Fruit fly (Drosophila melanogaster) Kc167 (cell line): ENCODE measurements around the gene EAChm.

ENCODE experiments used
- Myc ChIP-seq: fragments of >200 bp; optimal IDR thresholded peaks from 2 replicates; lab custom pipeline; 2017; ENCODE audit warnings: missing external identifiers
- Sin3A ChIP-seq: fragments of >200 bp; optimal IDR thresholded peaks from 2 replicates; lab custom pipeline; 2018; ENCODE audit warnings: missing external identifiers
- h ChIP-seq: fragments of >200 bp; optimal IDR thresholded peaks from 3 replicates; lab custom pipeline; 2018; ENCODE audit warnings: missing external identifiers
- insv ChIP-seq: fragments of >200 bp; optimal IDR thresholded peaks from 3 replicates; lab custom pipeline; 2018; ENCODE audit warnings: missing external identifiers
- psq ChIP-seq: fragments of >200 bp; optimal IDR thresholded peaks from 2 replicates; lab custom pipeline; 2017; ENCODE audit warnings: missing external identifiers
- ttk ChIP-seq: sonication (Bioruptor generic); optimal IDR thresholded peaks from 2 replicates; lab custom pipeline; 2017; ENCODE audit warnings: missing external identifiers

Gene EAChm

DNA sequence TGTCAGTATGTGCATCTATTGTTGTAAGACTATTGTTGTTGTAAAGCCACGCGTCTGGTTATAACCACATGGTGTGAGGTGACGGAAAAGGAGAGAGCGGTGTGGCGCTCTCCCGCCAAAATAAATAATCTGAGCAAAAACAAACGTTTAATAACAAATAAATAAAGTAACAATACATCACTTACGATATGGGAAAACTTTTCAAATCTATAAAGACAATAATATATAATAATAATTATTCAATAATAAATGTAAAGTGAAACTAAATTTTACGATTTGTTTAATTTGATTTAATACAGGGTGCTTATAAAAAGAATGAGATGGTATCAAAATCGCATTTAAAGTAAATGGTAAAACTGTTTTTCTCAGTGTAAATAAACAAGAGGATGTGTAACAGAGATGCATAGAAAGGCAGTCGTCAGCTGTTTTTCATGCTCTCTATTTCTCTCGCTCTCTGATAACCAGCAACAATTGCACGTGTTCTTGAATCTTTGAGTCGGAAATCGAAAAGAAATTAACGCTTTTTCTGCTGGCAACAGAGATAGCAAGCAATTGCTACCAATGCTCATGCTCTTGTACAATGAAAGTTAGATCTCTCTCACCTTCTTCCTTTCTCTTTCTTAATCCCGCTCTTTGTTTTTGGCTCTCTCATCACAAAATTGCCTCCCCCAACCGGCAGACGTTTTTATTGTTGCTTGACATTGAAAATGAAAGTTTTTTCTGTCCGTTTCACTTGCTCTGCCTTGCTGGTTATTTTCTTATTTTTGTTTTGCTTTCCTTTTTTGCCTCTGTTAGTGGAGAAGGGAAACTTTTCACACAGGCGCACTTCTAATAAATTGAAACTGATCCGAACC lies 44.3 kb downstream of the EAChm start:
- no peak for TF ChIP-seq h (lab: Kevin White, UChicago)
- no peak for TF ChIP-seq ttk (lab: Kevin White, UChicago)
- TF ChIP-seq Myc (lab: Kevin White, UChicago): no peak
- no peak for TF ChIP-seq insv
- no peak for TF ChIP-seq Sin3A (lab: Kevin White, UChicago)
- TF ChIP-seq psq (lab: Kevin White, UChicago): no peak

DNA sequence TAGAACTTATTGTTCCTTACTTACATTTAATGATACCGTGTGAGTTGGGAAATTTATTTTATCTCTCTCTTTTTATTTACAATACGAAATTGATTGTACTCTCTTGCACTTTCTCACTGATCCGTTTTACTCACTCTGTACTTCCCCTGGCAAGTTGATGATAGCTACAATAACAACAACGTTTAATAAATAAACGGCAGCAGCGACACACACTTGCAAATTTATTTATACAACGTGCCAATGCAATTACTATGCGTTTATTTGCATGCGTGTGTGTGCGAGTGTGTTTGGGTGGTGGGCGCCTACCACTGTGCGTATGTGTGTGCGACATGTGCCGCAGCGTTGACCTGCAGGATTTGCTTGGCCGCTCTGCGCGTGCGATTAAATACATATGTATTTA lies 45.0 kb downstream of the EAChm start:
- TF ChIP-seq Sin3A (lab: Kevin White, UChicago) (no peak), psq (lab: Kevin White, UChicago) (no peak), ttk (lab: Kevin White, UChicago) (no peak), insv (no peak), h (lab: Kevin White, UChicago) (no peak), Myc (lab: Kevin White, UChicago) (no peak)

DNA sequence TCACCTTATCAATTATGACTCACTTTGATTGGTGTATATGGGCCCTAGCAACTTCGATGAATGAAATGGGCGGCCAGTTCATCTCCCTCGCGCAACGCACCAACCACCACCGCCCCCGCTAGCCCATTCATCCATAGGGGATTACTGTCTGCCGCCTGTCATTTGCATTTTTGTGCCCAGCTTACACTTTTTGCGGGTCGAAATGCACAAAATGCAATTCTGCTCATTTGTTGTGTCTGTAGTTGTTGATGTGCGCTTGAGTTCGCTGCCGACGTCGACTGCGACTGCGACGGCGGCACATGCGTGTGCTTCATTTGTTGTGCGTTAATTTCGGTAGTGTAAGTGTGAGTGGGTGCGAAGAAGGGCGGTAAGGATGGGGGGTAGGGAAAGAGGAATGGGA lies 46.4 kb downstream of the EAChm start:
- TF ChIP-seq h (lab: Kevin White, UChicago) (no peak), Sin3A (lab: Kevin White, UChicago) (no peak), psq (lab: Kevin White, UChicago) (no peak), ttk (lab: Kevin White, UChicago) (no peak), insv (no peak), Myc (lab: Kevin White, UChicago) (no peak)

DNA sequence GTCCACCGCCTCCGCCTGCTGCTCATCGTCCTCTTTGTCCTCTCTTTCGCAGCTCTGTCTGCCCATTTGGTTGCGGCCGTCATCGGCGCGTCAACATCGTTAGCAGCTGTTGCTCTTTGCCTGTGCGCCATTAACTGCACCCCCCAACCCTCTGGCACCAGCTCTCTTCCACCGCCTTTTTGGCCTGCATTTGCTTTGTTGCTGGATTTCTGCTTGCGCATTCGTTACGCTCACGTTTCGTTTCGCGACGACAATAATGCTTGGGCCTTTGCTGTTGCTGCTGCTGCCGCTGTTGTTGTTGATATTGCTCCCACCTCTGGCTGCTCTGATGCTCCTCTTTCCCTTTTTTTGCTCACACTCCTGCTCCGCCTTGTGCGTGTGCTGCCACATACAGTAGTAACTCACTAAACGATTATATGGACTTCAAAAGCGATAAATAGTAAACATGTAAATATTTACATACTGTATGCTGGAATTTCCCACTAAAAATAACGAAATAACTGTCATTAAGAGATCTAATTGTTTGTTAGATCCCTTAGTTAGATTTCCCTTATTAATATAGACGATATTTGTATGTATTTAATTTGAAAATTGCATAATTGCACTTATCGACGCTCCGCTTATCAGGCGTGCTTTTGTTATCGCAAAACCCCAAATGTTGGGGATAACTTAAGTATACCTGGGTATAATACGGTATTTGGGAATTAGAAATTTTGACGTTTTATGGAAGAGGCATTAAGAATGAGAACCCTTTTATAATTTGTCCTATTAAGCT lies 47.2 kb downstream of the EAChm start:
- TF ChIP-seq Myc (lab: Kevin White, UChicago) (no peak), psq (lab: Kevin White, UChicago) (no peak), h (lab: Kevin White, UChicago) (no peak), Sin3A (lab: Kevin White, UChicago) (no peak), ttk (lab: Kevin White, UChicago) (no peak), insv (no peak)

DNA sequence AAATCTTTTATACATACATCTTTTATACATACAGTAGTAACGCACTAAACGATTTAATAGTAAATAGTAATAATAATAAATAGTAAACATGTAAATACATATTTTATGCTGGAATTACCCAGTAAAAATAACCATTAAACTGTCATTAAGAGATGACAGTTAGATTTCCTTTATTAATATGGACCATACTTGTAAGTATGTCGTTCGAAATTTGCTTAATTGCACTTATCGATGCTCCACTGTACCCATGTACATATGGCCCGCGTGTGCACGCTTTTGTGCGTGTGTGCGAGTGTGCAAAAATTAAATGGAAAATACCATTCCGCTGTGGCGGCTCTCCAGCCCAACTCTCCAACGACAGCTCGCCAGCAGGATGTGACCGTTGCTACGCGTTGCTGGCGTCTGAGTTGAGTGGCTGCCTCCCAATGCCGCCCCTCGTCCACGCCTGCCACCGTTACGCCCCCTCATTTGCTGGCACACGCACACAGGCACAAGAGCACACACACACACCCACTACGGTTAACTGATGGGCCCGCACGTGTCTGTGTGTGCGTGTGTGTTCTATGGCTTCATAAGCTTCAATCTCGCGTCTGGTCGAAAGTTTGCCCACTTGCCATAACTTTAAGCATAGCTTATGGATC lies 48.2 kb downstream of the EAChm start:
- TF ChIP-seq Myc (lab: Kevin White, UChicago) (no peak), insv (no peak), psq (lab: Kevin White, UChicago) (no peak)

DNA sequence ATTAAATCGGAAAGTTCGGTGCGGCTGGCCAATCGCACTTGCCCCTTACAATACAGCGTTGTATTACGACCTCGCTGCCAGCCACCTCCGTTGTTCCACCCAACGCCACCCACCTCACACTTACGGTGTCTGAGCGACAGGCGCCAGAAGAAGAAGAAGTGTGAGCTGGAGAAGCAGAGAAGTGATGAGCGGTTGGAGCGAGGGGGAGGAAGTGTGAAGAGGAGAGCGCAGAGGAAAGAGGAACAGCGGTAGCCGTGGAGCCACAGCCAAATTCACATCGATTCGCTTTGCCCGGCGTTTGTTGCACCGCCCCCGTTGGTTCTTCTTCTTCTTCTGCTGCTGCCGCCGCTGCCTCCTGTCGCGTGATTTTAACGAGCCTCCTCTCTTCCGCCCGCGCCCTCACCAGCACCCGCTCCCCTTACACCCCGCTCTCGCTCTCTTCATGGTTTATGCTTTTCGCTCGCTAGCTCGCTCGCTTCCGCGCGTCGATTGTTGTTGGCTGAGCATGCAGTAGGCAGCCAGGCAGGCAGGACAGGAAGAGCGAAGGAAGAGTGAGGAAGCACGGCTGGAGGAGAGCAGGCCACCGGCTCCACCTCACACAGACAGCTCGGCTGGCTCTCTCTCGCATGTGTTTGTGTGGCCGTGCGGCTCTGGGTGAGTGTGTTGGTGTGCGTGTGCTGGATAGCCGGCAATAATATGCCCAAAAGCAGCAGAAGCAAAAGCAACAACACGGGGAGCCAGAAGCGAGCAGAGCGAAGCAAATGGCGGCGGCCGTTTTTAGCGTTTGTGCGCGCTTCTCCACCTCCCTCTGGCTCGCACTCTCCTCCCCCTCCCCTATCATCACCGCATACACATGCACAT lies 49.6 kb downstream of the EAChm start:
- TF ChIP-seq Sin3A (lab: Kevin White, UChicago) (no peak), ttk (lab: Kevin White, UChicago) (no peak), psq (lab: Kevin White, UChicago) (no peak), Myc (lab: Kevin White, UChicago) (no peak), h (lab: Kevin White, UChicago) (no peak), insv (no peak)

DNA sequence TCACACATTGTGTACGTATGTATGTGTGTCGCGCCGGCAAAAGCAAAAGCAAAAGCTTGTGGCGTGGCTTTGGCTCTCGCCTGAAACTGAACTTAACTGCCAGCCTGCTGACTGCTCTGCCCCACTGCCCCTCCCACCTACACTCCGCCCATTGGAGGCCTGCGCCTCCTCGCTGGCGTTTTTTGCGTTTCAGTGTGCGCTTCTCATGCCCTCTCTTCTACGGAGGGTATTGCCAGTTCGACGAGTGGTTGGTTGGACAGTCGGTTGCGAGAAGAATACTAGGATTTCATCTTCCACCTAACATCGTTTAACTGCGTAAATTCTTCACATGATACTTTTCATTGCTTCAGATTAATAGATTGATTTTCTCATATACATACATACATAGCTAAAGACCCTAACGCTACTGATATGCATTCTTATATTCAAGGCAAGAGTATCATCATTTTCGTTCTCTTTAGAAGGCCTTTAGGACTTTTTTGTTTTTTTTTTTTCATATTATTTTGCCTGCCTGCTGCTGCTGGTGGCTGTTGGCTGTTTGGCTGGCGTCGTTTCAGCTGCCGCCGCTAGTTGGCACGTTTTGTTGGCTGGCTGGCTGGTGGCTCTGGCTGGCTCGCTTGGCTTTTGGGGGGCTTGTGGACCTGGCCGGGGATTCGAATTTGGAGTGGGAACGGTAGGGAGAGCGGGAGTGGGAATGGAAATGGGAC lies 50.4 kb downstream of the EAChm start:
- TF ChIP-seq h (lab: Kevin White, UChicago): no peak
- no peak for TF ChIP-seq Myc (lab: Kevin White, UChicago)
- no peak for TF ChIP-seq ttk (lab: Kevin White, UChicago)
- no peak for TF ChIP-seq insv
- TF ChIP-seq Sin3A (lab: Kevin White, UChicago): no peak
- TF ChIP-seq psq (lab: Kevin White, UChicago): no peak
